Worm (Caenorhabditis elegans) whole organism, early embryonic: ENCODE results near the gene spk-1.
A peak's percentile ranks its signal among the peaks of the same experiment; 100 is the strongest.

ENCODE experiments used
- B0310.2 ChIP-seq: sonication (generic microtip); optimal IDR thresholded peaks from 2 replicates; lab custom pipeline; 2016; ENCODE audit warnings: mild to moderate bottlenecking, missing genetic modification characterization, missing compliant biosample characterization
- F13C5.2 ChIP-seq: sonication (generic microtip); optimal IDR thresholded peaks from 2 replicates; lab custom pipeline; 2017; ENCODE audit warnings: mild to moderate bottlenecking, missing genetic modification characterization, inconsistent platforms, missing compliant biosample characterization
- aly-1 ChIP-seq: sonication (generic microtip); optimal IDR thresholded peaks from 2 replicates; lab custom pipeline; 2016; ENCODE audit warnings: missing genetic modification characterization, missing compliant biosample characterization
- ama-1 ChIP-seq: fragments of 150-350 bp; optimal IDR thresholded peaks from 2 replicates; lab custom pipeline; 2014
- ceh-36 ChIP-seq: sonication (generic microtip); optimal IDR thresholded peaks from 2 replicates; lab custom pipeline; 2016; ENCODE audit warnings: missing genetic modification characterization, inconsistent platforms, missing compliant biosample characterization
- ets-7 ChIP-seq: sonication (generic microtip); optimal IDR thresholded peaks from 2 replicates; lab custom pipeline; 2016; ENCODE audit warnings: missing genotype, missing genetic modification characterization, missing compliant biosample characterization
- flt-1 ChIP-seq: fragments of 200-800 bp; sonication (Bioruptor generic); IDR thresholded peaks from 2 replicates; pipeline ENCODE4 v1.3.6; 2022; ENCODE audit warnings: missing genetic modification characterization, missing compliant biosample characterization
- scrt-1 ChIP-seq: fragments of 200-800 bp; sonication (Bioruptor generic); IDR thresholded peaks from 2 replicates; pipeline ENCODE4 v1.3.6; 2022; ENCODE audit warnings: missing genetic modification characterization, missing compliant biosample characterization
- sea-1 ChIP-seq: fragments of 200-800 bp; sonication (Bioruptor generic); conservative IDR thresholded peaks from 2 replicates; pipeline ENCODE4 v1.3.6; 2022; ENCODE audit warnings: missing genetic modification characterization, missing compliant biosample characterization

ce11 chrIII:9450933-9451332 is 5.5 kb upstream of the spk-1 start:
- TF ChIP-seq ama-1 (no peak), ets-7 (no peak), ceh-36 (tag; lab: Kevin White, UChicago) (no peak), scrt-1 (GFP tag; lab: Robert Waterston, UW) (0 out of 2 replicates have a peak, but pooled peaks have one; percentile 12), F13C5.2 (tag; lab: Kevin White, UChicago) (no peak), B0310.2 (tag; lab: Kevin White, UChicago) (no peak), flt-1 (0 out of 2 replicates have a peak, but pooled peaks have one; percentile 36), aly-1 (no peak), sea-1 (GFP tag; lab: Robert Waterston, UW) (no peak)
